Worm (Caenorhabditis elegans): Measurements from ENCODE around the gene col-115.

col-115 gene

DNA sequence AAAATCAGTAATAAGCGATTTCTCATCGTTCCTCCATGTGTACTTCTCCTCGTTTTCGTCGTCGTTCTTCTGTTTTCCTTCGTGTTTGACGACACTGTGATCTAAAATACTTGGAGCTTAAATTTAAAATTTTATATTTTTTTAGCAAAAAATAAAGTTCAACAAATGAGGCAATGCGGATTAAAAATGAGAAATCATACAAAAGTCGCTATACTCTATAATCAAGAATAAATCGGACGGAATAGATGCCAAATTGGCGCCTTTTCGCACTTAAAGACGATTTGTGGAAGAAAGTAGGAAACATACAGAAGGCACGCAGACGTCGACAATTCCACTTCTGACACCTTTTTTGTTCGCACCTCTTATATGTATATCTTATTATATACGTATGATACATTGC is 15.5 kb downstream of the col-115 start, which contains the start of gene rig-4:
TSS of gene rig-4 (minus strand) at position 101 of the 400 bp plus-strand sequence.
- TF ChIP-seq Y56A3A.18 (GFP tag; IDR thresholded peaks at IDR 0.05) (no peak), mxl-1 (tag; optimal IDR thresholded peaks at IDR 0.05) (no peak), ets-4 (GFP tag; optimal IDR thresholded peaks at IDR 0.05) (no peak), hmg-1.2 (GFP tag; IDR thresholded peaks at IDR 0.05) (no peak), nfya-1 (tag; optimal IDR thresholded peaks at IDR 0.05; ENCODE audit: borderline replicate concordance, insufficient read depth) (no peak), ccch-3 (GFP tag; optimal IDR thresholded peaks at IDR 0.05) (no peak), attf-3 (GFP tag; conservative IDR thresholded peaks at IDR 0.05) (no peak), tlf-1 (GFP tag; optimal IDR thresholded peaks at IDR 0.05) (no peak), F55B11.4 (tag; optimal IDR thresholded peaks at IDR 0.05; ENCODE audit: borderline replicate concordance, insufficient read depth) (no peak), hmg-20 (GFP tag; IDR thresholded peaks at IDR 0.05) (no peak), akir-1 (GFP tag; optimal IDR thresholded peaks at IDR 0.05) (no peak), aptf-3 (GFP tag; IDR thresholded peaks at IDR 0.05) (no peak), bed-1 (GFP tag; IDR thresholded peaks at IDR 0.05) (no peak), cebp-2 (GFP tag; IDR thresholded peaks at IDR 0.05) (no peak), D2030.7 (GFP tag; IDR thresholded peaks at IDR 0.05) (no peak), hrde-1 (tag; optimal IDR thresholded peaks at IDR 0.05; ENCODE audit: borderline replicate concordance) (no peak), lsy-27 (tag; optimal IDR thresholded peaks at IDR 0.05; ENCODE audit: borderline replicate concordance, insufficient read depth) (no peak), let-607 (tag; optimal IDR thresholded peaks at IDR 0.05) (no peak), egl-44 (GFP tag; IDR thresholded peaks at IDR 0.05) (no peak), F23B12.7 (tag; optimal IDR thresholded peaks at IDR 0.05; ENCODE audit: insufficient read depth) (no peak)

DNA sequence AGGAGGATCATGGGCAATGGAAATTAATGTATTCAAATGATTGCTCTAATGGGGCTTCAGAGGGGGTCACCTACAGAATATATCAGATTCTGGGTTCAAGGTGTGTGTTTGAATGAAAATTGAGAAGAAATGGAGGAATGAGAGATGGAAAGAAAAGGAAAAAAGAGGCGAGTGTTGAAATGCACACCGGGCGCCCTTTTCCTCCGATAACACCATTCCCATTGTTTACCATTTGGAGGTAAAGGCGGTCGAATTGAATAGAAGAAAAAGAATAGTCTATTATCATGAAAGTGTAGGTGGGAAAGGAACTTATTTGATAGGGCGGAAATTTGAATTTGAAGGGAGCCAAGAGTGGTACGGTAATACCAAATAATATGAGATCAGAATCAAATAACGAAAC is 16.9 kb downstream of the col-115 start:
- TF ChIP-seq nfya-1 (tag; optimal IDR thresholded peaks at IDR 0.05; ENCODE audit: borderline replicate concordance, insufficient read depth) (no peak), lin-35 (GFP tag; optimal IDR thresholded peaks at IDR 0.05) (no peak), nhr-80 (tag; optimal IDR thresholded peaks at IDR 0.05) (peak; percentile 64), C17E4.6 (GFP tag; IDR thresholded peaks at IDR 0.05) (no peak), ekl-4 (GFP tag; IDR thresholded peaks at IDR 0.05) (no peak), pbrm-1 (GFP tag; IDR thresholded peaks at IDR 0.05) (no peak)

DNA sequence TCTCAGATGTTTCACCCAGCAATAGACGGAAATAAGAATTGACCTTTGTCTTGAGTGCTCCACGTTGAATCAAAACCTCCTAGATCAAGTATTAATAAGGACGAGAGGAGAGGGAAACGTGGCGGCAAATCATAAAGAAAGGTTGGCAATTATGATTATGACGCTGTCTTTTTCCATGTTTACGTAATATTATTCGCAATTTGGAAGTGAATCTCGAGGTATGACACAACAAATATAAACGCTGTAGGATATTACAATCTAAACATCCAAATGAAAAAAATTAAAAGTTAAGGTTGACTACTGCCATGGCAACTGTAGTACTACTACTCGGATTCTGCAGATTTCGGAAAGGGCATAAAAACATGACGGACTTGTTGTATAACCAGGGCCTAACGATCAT is 17.7 kb downstream of the col-115 start:
- no peak for TF ChIP-seq ztf-6 (GFP tag; IDR thresholded peaks at IDR 0.05)

DNA sequence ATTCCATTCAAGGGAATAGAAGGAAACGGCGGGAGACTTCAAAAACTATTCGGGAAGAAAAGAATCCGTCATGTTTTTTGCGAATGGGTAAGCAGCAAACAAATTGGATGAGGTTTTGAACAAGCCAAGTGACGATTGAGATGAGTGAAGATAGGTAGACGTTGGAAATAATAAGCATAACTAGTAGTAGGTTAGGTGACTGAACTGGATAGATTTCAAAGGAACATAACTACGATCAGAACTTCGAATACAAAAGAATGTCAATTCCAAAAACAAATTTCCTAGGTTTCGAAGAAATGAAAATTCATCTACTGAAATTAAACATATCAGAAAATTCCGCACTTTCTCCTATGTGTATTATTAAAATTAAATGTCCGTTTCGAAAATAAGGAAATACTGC is 19.1 kb downstream of the col-115 start:
- no peak for TF ChIP-seq tlf-1 (GFP tag; optimal IDR thresholded peaks at IDR 0.05)
- TF ChIP-seq lin-40 (tag; optimal IDR thresholded peaks at IDR 0.05), result no peak
- no peak for TF ChIP-seq dpl-1 (GFP tag; optimal IDR thresholded peaks at IDR 0.05)
- TF ChIP-seq hlh-12 (tag; optimal IDR thresholded peaks at IDR 0.05), result no peak
- no peak for TF ChIP-seq repo-1 (tag; optimal IDR thresholded peaks at IDR 0.05)
- TF ChIP-seq egl-18 (GFP tag; IDR thresholded peaks at IDR 0.05), result no peak
- TF ChIP-seq hlh-26 (GFP tag; conservative IDR thresholded peaks at IDR 0.05), result no peak
- TF ChIP-seq attf-5 (GFP tag; optimal IDR thresholded peaks at IDR 0.05), result no peak
- TF ChIP-seq ets-4 (GFP tag; optimal IDR thresholded peaks at IDR 0.05), result no peak
- TF ChIP-seq cebp-2 (GFP tag; IDR thresholded peaks at IDR 0.05), result no peak
- no peak for TF ChIP-seq somi-1 (GFP tag; optimal IDR thresholded peaks at IDR 0.05)
- TF ChIP-seq nfya-2 (GFP tag; IDR thresholded peaks at IDR 0.05), result no peak
- TF ChIP-seq him-1 (tag; optimal IDR thresholded peaks at IDR 0.05), result no peak
- no peak for TF ChIP-seq F57C9.4 (tag; optimal IDR thresholded peaks at IDR 0.05)
- no peak for TF ChIP-seq ceh-79 (tag; optimal IDR thresholded peaks at IDR 0.05)
- TF ChIP-seq let-526 (GFP tag; IDR thresholded peaks at IDR 0.05), result no peak
- TF ChIP-seq lin-35 (GFP tag; optimal IDR thresholded peaks at IDR 0.05), result no peak
- TF ChIP-seq B0019.2 (GFP tag; conservative IDR thresholded peaks at IDR 0.05), result no peak
- no peak for TF ChIP-seq ztf-6 (GFP tag; IDR thresholded peaks at IDR 0.05)
- TF ChIP-seq Y53G8AR.9 (GFP tag; conservative IDR thresholded peaks at IDR 0.05), result no peak
